Fruit fly (Drosophila melanogaster): ENCODE measurements around the gene dre4.

dm6 chr3L:1831753-1832268, 44.3 kb downstream of the dre4 start, which contains the start of gene Cpr62Ba:
- TF ChIP-seq CG12605 (GFP tag; IDR thresholded peaks at IDR 0.05) (no peak), CG10348 (GFP tag; IDR thresholded peaks at IDR 0.05) (no peak), Ets98B (GFP tag; IDR thresholded peaks at IDR 0.05) (no peak), Snoo (tag; optimal IDR thresholded peaks at IDR 0.05) (no peak), CG8301 (tag; optimal IDR thresholded peaks at IDR 0.05) (no peak), CG4496 (GFP tag; IDR thresholded peaks at IDR 0.05) (no peak), EcR (GFP tag; optimal IDR thresholded peaks at IDR 0.05) (peak; percentile 26), D1 (tag; optimal IDR thresholded peaks at IDR 0.05) (no peak), CG8159 (tag; optimal IDR thresholded peaks at IDR 0.05) (no peak), CG34367 (tag; optimal IDR thresholded peaks at IDR 0.05) (no peak)
